Fruit fly (Drosophila melanogaster) whole organism, embryonic: ENCODE measurements around the gene Tim9b.

Source experiments
- Adf1 ChIP-seq: fragments of 200-800 bp; sonication (Bioruptor generic); IDR thresholded peaks from 2 replicates; pipeline ENCODE4 v1.3.6; 2022; ENCODE audit warnings: missing biosample characterization, missing genetic modification characterization
- Atf-2 ChIP-seq: fragments of 200-800 bp; sonication (Bioruptor generic); optimal IDR thresholded peaks from 2 replicates; lab custom pipeline; 2016; ENCODE audit warnings: missing biosample characterization, missing genetic modification characterization
- Bteb2 ChIP-seq: fragments of 200-800 bp; sonication (Bioruptor generic); optimal IDR thresholded peaks from 2 replicates; lab custom pipeline; 2016; ENCODE audit warnings: missing biosample characterization, missing genetic modification characterization
- CG11398 ChIP-seq: fragments of 200-800 bp; sonication (Bioruptor generic); optimal IDR thresholded peaks from 2 replicates; lab custom pipeline; 2016; ENCODE audit warnings: missing biosample characterization, missing genetic modification characterization
- CG12391 ChIP-seq: fragments of 200-800 bp; sonication (Bioruptor generic); optimal IDR thresholded peaks from 3 replicates; lab custom pipeline; 2018; ENCODE audit warnings: missing biosample characterization, mild to moderate bottlenecking, missing genetic modification characterization, moderate library complexity
- CG13894 ChIP-seq: fragments of 200-800 bp; sonication (Bioruptor generic); optimal IDR thresholded peaks from 3 replicates; lab custom pipeline; 2018; ENCODE audit warnings: missing biosample characterization, mild to moderate bottlenecking, missing genetic modification characterization, moderate library complexity
- CG15269 ChIP-seq: fragments of 200-800 bp; sonication (Bioruptor generic); optimal IDR thresholded peaks from 2 replicates; lab custom pipeline; 2018; ENCODE audit warnings: missing biosample characterization, mild to moderate bottlenecking, missing genetic modification characterization, moderate library complexity
- CG16779 ChIP-seq: fragments of 200-800 bp; sonication (Bioruptor generic); IDR thresholded peaks from 2 replicates; pipeline ENCODE4 v1.3.6; 2022; ENCODE audit warnings: missing biosample characterization, missing genetic modification characterization
- CG17829 ChIP-seq: fragments of 200-800 bp; optimal IDR thresholded peaks from 2 replicates; lab custom pipeline; 2019; ENCODE audit warnings: missing biosample characterization, mild to moderate bottlenecking, missing genetic modification characterization, moderate library complexity
- CG18262 ChIP-seq: fragments of 200-800 bp; optimal IDR thresholded peaks from 3 replicates; lab custom pipeline; 2019; ENCODE audit warnings: missing biosample characterization, mild to moderate bottlenecking, missing genetic modification characterization, moderate library complexity
- CG31388 ChIP-seq: fragments of 200-800 bp; sonication (Bioruptor generic); optimal IDR thresholded peaks from 2 replicates; lab custom pipeline; 2016; ENCODE audit warnings: missing biosample characterization, missing genetic modification characterization
- CG4730 ChIP-seq: fragments of 200-800 bp; sonication (Bioruptor generic); IDR thresholded peaks from 2 replicates; pipeline ENCODE4 v1.3.6; 2022; ENCODE audit warnings: missing biosample characterization, missing genetic modification characterization
- CG5180 ChIP-seq: fragments of 200-800 bp; sonication (Bioruptor generic); optimal IDR thresholded peaks from 3 replicates; lab custom pipeline; 2017; ENCODE audit warnings: missing biosample characterization, missing genetic modification characterization, mild to moderate bottlenecking, moderate library complexity, missing genetic modification reagents
- CG6813 ChIP-seq: fragments of 200-800 bp; sonication (Bioruptor generic); optimal IDR thresholded peaks from 2 replicates; lab custom pipeline; 2017; ENCODE audit warnings: missing biosample characterization, missing genetic modification characterization, mild to moderate bottlenecking, moderate library complexity, missing genetic modification reagents
- CG7357 ChIP-seq: fragments of 200-800 bp; sonication (Bioruptor generic); IDR thresholded peaks from 3 replicates; pipeline ENCODE4 v1.3.6; 2022; ENCODE audit warnings: missing biosample characterization, missing genetic modification characterization
- CG7839 ChIP-seq: fragments of 200-800 bp; sonication (Bioruptor generic); optimal IDR thresholded peaks from 3 replicates; lab custom pipeline; 2018; ENCODE audit warnings: missing biosample characterization, mild to moderate bottlenecking, missing genetic modification characterization, moderate library complexity
- CG7963 ChIP-seq: fragments of 200-800 bp; sonication (Bioruptor generic); IDR thresholded peaks from 3 replicates; pipeline ENCODE4 v1.3.6; 2022; ENCODE audit warnings: missing biosample characterization, missing genetic modification characterization; ENCODE audit not compliant: partially characterized antibody
- CG9727 ChIP-seq: fragments of 200-800 bp; sonication (Bioruptor generic); optimal IDR thresholded peaks from 3 replicates; lab custom pipeline; 2017; ENCODE audit warnings: missing biosample characterization, mild to moderate bottlenecking, missing genetic modification characterization
- D19A ChIP-seq: fragments of 200-800 bp; optimal IDR thresholded peaks from 3 replicates; lab custom pipeline; 2019; ENCODE audit warnings: missing biosample characterization, mild to moderate bottlenecking, missing genetic modification characterization, moderate library complexity
- Dll ChIP-seq: fragments of 200-800 bp; sonication (Bioruptor generic); IDR thresholded peaks from 4 replicates; pipeline ENCODE4 v1.3.6; 2022; ENCODE audit warnings: missing biosample characterization, missing genetic modification characterization; ENCODE audit not compliant: partially characterized antibody
- Doc3 ChIP-seq: fragments of 200-800 bp; sonication (Bioruptor generic); IDR thresholded peaks from 3 replicates; pipeline ENCODE4 v1.3.6; 2022; ENCODE audit warnings: missing biosample characterization, missing genetic modification characterization; ENCODE audit not compliant: partially characterized antibody
- Elba2 ChIP-seq: fragments of 200-800 bp; sonication (Bioruptor generic); optimal IDR thresholded peaks from 3 replicates; lab custom pipeline; 2016; ENCODE audit warnings: missing biosample characterization, missing genetic modification characterization
- H2.0 ChIP-seq: fragments of 200-800 bp; sonication (Bioruptor generic); IDR thresholded peaks from 2 replicates; pipeline ENCODE4 v1.3.6; 2022; ENCODE audit warnings: missing biosample characterization, missing genetic modification characterization
- Hr3 ChIP-seq: fragments of 200-800 bp; sonication (Bioruptor generic); optimal IDR thresholded peaks from 3 replicates; lab custom pipeline; 2016; ENCODE audit warnings: missing biosample characterization, missing genetic modification characterization
- Lim3 ChIP-seq: fragments of 200-800 bp; sonication (Bioruptor generic); IDR thresholded peaks from 2 replicates; pipeline ENCODE4 v1.3.6; 2022; ENCODE audit warnings: missing biosample characterization, missing genetic modification characterization
- Max ChIP-seq: fragments of 200-800 bp; sonication (Bioruptor generic); optimal IDR thresholded peaks from 2 replicates; lab custom pipeline; 2016; ENCODE audit warnings: missing biosample characterization, mild to moderate bottlenecking, missing genetic modification characterization
- Myb ChIP-seq: fragments of 200-800 bp; sonication (Bioruptor generic); optimal IDR thresholded peaks from 2 replicates; lab custom pipeline; 2016; ENCODE audit warnings: missing biosample characterization, missing genetic modification characterization
- NfI ChIP-seq: fragments of 200-800 bp; sonication (Bioruptor generic); optimal IDR thresholded peaks from 3 replicates; lab custom pipeline; 2018; ENCODE audit warnings: missing biosample characterization, mild to moderate bottlenecking, missing genetic modification characterization, moderate library complexity
- az2 ChIP-seq: fragments of 200-800 bp; sonication (Bioruptor generic); optimal IDR thresholded peaks from 3 replicates; lab custom pipeline; 2016; ENCODE audit warnings: missing biosample characterization, missing genetic modification characterization
- bowl ChIP-seq: fragments of 200-800 bp; sonication (Bioruptor generic); IDR thresholded peaks from 2 replicates; pipeline ENCODE4 v1.3.6; 2022; ENCODE audit warnings: missing biosample characterization, missing genetic modification characterization
- bsh ChIP-seq, 2 experiments: fragments of 200-800 bp; sonication (Bioruptor generic); optimal IDR thresholded peaks; 2 replicates each; lab custom pipeline; 2017 to 2018; ENCODE audit warnings: mild to moderate bottlenecking in 2 of 2, missing biosample characterization in 2 of 2, missing genetic modification characterization in 2 of 2, moderate library complexity in 1 of 2
- caup ChIP-seq: fragments of 200-800 bp; sonication (Bioruptor generic); optimal IDR thresholded peaks from 3 replicates; lab custom pipeline; 2017; ENCODE audit warnings: missing biosample characterization, mild to moderate bottlenecking, missing genetic modification characterization, moderate library complexity; ENCODE audit not compliant: severe bottlenecking
- chif ChIP-seq, 2 experiments: fragments of 200-800 bp; sonication (Bioruptor generic); optimal IDR thresholded peaks; 3 replicates each; lab custom pipeline; 2016; ENCODE audit warnings: missing biosample characterization in 2 of 2, missing genetic modification characterization in 2 of 2
- ci ChIP-seq: fragments of 200-800 bp; sonication (Bioruptor generic); IDR thresholded peaks from 3 replicates; pipeline ENCODE4 v1.3.6; 2022; ENCODE audit warnings: missing biosample characterization, missing genetic modification characterization
- crol ChIP-seq: fragments of 200-800 bp; sonication (Bioruptor generic); IDR thresholded peaks from 2 replicates; pipeline ENCODE4 v1.3.6; 2022; ENCODE audit warnings: missing biosample characterization, missing genetic modification characterization
- dm ChIP-seq: fragments of 200-800 bp; sonication (Bioruptor generic); optimal IDR thresholded peaks from 3 replicates; lab custom pipeline; 2016; ENCODE audit warnings: missing biosample characterization, missing genetic modification characterization
- ewg ChIP-seq: fragments of 200-800 bp; sonication (Bioruptor generic); optimal IDR thresholded peaks from 3 replicates; lab custom pipeline; 2017; ENCODE audit warnings: mild to moderate bottlenecking, missing biosample characterization, missing genetic modification reagents, missing genetic modification characterization
- eyg ChIP-seq: fragments of 200-800 bp; sonication (Bioruptor generic); optimal IDR thresholded peaks from 3 replicates; lab custom pipeline; 2016; ENCODE audit warnings: missing biosample characterization, missing genetic modification characterization
- kah ChIP-seq: fragments of 200-800 bp; sonication (Bioruptor generic); optimal IDR thresholded peaks from 2 replicates; lab custom pipeline; 2018; ENCODE audit warnings: missing biosample characterization, mild to moderate bottlenecking, missing genetic modification characterization
- nerfin-2 ChIP-seq: fragments of 200-800 bp; sonication (Bioruptor generic); IDR thresholded peaks from 2 replicates; pipeline ENCODE4 v1.3.6; 2022; ENCODE audit warnings: missing biosample characterization, missing genetic modification characterization; ENCODE audit not compliant: partially characterized antibody
- org-1 ChIP-seq: fragments of 200-800 bp; sonication (Bioruptor generic); optimal IDR thresholded peaks from 2 replicates; lab custom pipeline; 2017; ENCODE audit warnings: missing biosample characterization, missing genetic modification characterization
- pho ChIP-seq: fragments of 200-800 bp; sonication (Bioruptor generic); optimal IDR thresholded peaks from 2 replicates; lab custom pipeline; 2016; ENCODE audit warnings: missing biosample characterization, missing genetic modification characterization
- pnt ChIP-seq: fragments of 200-800 bp; sonication (Bioruptor generic); optimal IDR thresholded peaks from 3 replicates; lab custom pipeline; 2016; ENCODE audit warnings: missing biosample characterization, missing genetic modification characterization
- pzg ChIP-seq: fragments of 200-800 bp; sonication (Bioruptor generic); optimal IDR thresholded peaks from 3 replicates; lab custom pipeline; 2018; ENCODE audit warnings: missing biosample characterization, mild to moderate bottlenecking, missing genetic modification characterization, moderate library complexity
- row ChIP-seq: fragments of 200-800 bp; sonication (Bioruptor generic); IDR thresholded peaks from 3 replicates; pipeline ENCODE4 v1.3.6; 2022; ENCODE audit warnings: missing biosample characterization, missing genetic modification characterization
- seq ChIP-seq: fragments of 200-800 bp; sonication (Bioruptor generic); IDR thresholded peaks from 2 replicates; pipeline ENCODE4 v1.3.6; 2022; ENCODE audit warnings: missing biosample characterization, missing genetic modification characterization
- tx ChIP-seq: fragments of 200-800 bp; sonication (Bioruptor generic); optimal IDR thresholded peaks from 2 replicates; lab custom pipeline; 2016; ENCODE audit warnings: missing biosample characterization, missing genetic modification characterization
- zen ChIP-seq: fragments of 200-800 bp; sonication (Bioruptor generic); optimal IDR thresholded peaks from 3 replicates; lab custom pipeline; 2018; ENCODE audit warnings: missing biosample characterization, mild to moderate bottlenecking, missing genetic modification characterization, moderate library complexity

Tim9b gene

DNA sequence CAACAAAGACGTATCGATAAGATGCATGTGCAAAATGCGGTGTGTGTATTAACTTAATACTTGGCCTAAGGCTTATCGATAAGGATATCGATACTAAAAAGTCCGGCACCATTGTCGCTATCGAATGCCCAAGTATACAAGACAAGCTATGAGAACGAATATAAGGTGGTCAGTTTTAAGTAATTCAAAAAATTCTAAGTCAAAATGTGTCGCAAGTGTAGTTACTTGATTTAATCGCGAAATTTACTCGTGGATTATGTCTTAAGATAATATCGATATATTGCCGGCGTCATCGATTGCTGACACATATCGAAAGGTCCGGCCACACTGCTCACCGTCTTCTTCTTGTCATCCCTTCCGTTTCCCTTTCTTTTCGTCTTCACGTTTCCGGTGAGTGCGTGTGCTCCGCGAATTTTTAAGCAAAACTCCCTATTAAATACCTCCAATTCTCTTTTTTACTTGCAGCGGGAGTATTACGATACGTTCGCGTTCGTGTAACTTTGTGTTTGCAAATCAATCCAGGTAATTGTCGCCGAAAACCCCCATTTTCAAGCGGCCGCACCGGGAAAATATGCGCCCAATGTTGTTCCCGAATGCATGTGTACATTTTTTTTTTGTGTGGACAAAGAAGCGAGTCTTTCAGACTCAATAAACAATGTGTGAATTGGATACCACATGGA, 20.5 kb downstream of the Tim9b start, which contains the start of gene RpS10b (continued):
- TF ChIP-seq bowl (GFP tag; lab: Robert Waterston, UW): 0 out of 2 replicates have a peak, but pooled peaks have one; percentile 22
- peak; percentile 89 for TF ChIP-seq Doc3
- TF ChIP-seq CG11398 (GFP tag; lab: Kevin White, UChicago): peak; percentile 92
- TF ChIP-seq zen (tag; lab: Kevin White, UChicago): peak; percentile 68
- TF ChIP-seq CG5180 (GFP tag; lab: Kevin White, UChicago): peak; percentile 84
- peak; percentile 67 for TF ChIP-seq az2
- peak; percentile 97 for TF ChIP-seq caup (GFP tag; lab: Kevin White, UChicago)
- peak; percentile 83 for TF ChIP-seq Myb (GFP tag; lab: Kevin White, UChicago)
- peak; percentile 93 for TF ChIP-seq eyg (GFP tag; lab: Kevin White, UChicago)
- TF ChIP-seq CG15269 (tag; lab: Kevin White, UChicago): peak; percentile 78
- TF ChIP-seq NfI (GFP tag; lab: Kevin White, UChicago): peak; percentile 95
- peak; percentile 87 for TF ChIP-seq CG12391
- peak; percentile 86 for TF ChIP-seq Elba2 (GFP tag; lab: Kevin White, UChicago)
- TF ChIP-seq Atf-2 (GFP tag; lab: Kevin White, UChicago): peak; percentile 84
- peak; percentile 32; the same call in 1 of the 2 replicates for TF ChIP-seq Adf1
- TF ChIP-seq dm (GFP tag; lab: Kevin White, UChicago): peak; percentile 95
- peak; percentile 82 for TF ChIP-seq CG18262 (tag; lab: Kevin White, UChicago)
- peak; percentile 63 to 89 for TF ChIP-seq chif (GFP tag; optimal IDR thresholded peaks at IDR 0.05; lab: Kevin White, UChicago)
- no peak for TF ChIP-seq Lim3 (GFP tag; lab: Robert Waterston, UW)
- TF ChIP-seq CG7963 (GFP tag; lab: Robert Waterston, UW): peak; percentile 78
- peak; percentile 85 for TF ChIP-seq pho (GFP tag; lab: Kevin White, UChicago)
- peak; percentile 29 for TF ChIP-seq CG31388 (GFP tag; lab: Kevin White, UChicago)
- peak; percentile 84 for TF ChIP-seq ewg (GFP tag; lab: Kevin White, UChicago)
- peak; percentile 82 for TF ChIP-seq pzg
- TF ChIP-seq tx (GFP tag; lab: Kevin White, UChicago): peak; percentile 76
- peak; percentile 77 for TF ChIP-seq CG13894 (tag; lab: Kevin White, UChicago)
- peak; percentile 89 for TF ChIP-seq kah
- peak; percentile 83 for TF ChIP-seq CG7839 (tag; lab: Kevin White, UChicago)
- TF ChIP-seq CG4730 (GFP tag; lab: Robert Waterston, UW): 0 out of 2 replicates have a peak, but pooled peaks have one; percentile 25
- peak; percentile 86 for TF ChIP-seq nerfin-2 (GFP tag; lab: Robert Waterston, UW)
- peak; percentile 96 for TF ChIP-seq ci
- TF ChIP-seq bsh (GFP tag; optimal IDR thresholded peaks at IDR 0.05; lab: Kevin White, UChicago): peak; percentile 65 to 71
- TF ChIP-seq CG7357: peak; percentile 57; the same call in 1 of the 3 replicates
- peak; percentile 91 for TF ChIP-seq org-1 (GFP tag; lab: Kevin White, UChicago)
- no peak for TF ChIP-seq pnt
- peak; percentile 96 for TF ChIP-seq CG6813 (GFP tag; lab: Kevin White, UChicago)
- TF ChIP-seq CG17829 (tag; lab: Kevin White, UChicago): peak; percentile 80
- TF ChIP-seq Bteb2: peak; percentile 85
- peak; percentile 97 for TF ChIP-seq CG9727 (GFP tag; lab: Kevin White, UChicago)
- peak; percentile 55 for TF ChIP-seq row (GFP tag; lab: Robert Waterston, UW)
- TF ChIP-seq crol (GFP tag; lab: Robert Waterston, UW): peak; percentile 48; the same call in 1 of the 2 replicates
- TF ChIP-seq D19A (tag; lab: Kevin White, UChicago): peak; percentile 31
- TF ChIP-seq H2.0 (GFP tag; lab: Robert Waterston, UW): peak; percentile 71
- peak; percentile 67; the same call in 1 of the 2 replicates for TF ChIP-seq CG16779 (GFP tag; lab: Robert Waterston, UW)
- TF ChIP-seq seq (GFP tag; lab: Robert Waterston, UW): peak; percentile 83
- peak; percentile 96 for TF ChIP-seq Dll (GFP tag; lab: Robert Waterston, UW)
- peak; percentile 63 for TF ChIP-seq Hr3 (GFP tag; lab: Kevin White, UChicago)
- TF ChIP-seq Max (GFP tag; lab: Kevin White, UChicago): peak; percentile 87
